Fruit fly (Drosophila melanogaster) whole organism, embryonic: ENCODE results near the gene wrd.
A peak's percentile ranks its signal among the peaks of the same experiment; 100 is the strongest.

Source experiments
- Atf-2 ChIP-seq: fragments of 200-800 bp; sonication (Bioruptor generic); optimal IDR thresholded peaks from 2 replicates; lab custom pipeline; 2016; ENCODE audit warnings: missing biosample characterization, missing genetic modification characterization
- Atf3 ChIP-seq: fragments of 200-800 bp; sonication (Bioruptor generic); optimal IDR thresholded peaks from 3 replicates; lab custom pipeline; 2016; ENCODE audit warnings: missing biosample characterization, missing genetic modification characterization
- BtbVII ChIP-seq: fragments of 200-800 bp; sonication (Bioruptor generic); optimal IDR thresholded peaks from 3 replicates; lab custom pipeline; 2017; ENCODE audit warnings: missing biosample characterization, mild to moderate bottlenecking, missing genetic modification characterization
- CG12659 ChIP-seq: fragments of 200-800 bp; sonication (Bioruptor generic); optimal IDR thresholded peaks from 3 replicates; lab custom pipeline; 2017; ENCODE audit warnings: mild to moderate bottlenecking, missing biosample characterization, missing genetic modification reagents, missing genetic modification characterization
- CG13894 ChIP-seq: fragments of 200-800 bp; sonication (Bioruptor generic); optimal IDR thresholded peaks from 3 replicates; lab custom pipeline; 2018; ENCODE audit warnings: missing biosample characterization, mild to moderate bottlenecking, missing genetic modification characterization, moderate library complexity
- CG15073 ChIP-seq: fragments of 200-800 bp; sonication (Bioruptor generic); optimal IDR thresholded peaks from 2 replicates; lab custom pipeline; 2016; ENCODE audit warnings: missing biosample characterization, missing genetic modification characterization
- CG16779 ChIP-seq: fragments of 200-800 bp; sonication (Bioruptor generic); IDR thresholded peaks from 2 replicates; pipeline ENCODE4 v1.3.6; 2022; ENCODE audit warnings: missing biosample characterization, missing genetic modification characterization
- CG17359 ChIP-seq: fragments of 200-800 bp; sonication (Bioruptor generic); optimal IDR thresholded peaks from 3 replicates; lab custom pipeline; 2018; ENCODE audit warnings: missing biosample characterization, mild to moderate bottlenecking, missing genetic modification characterization, moderate library complexity
- CG18262 ChIP-seq: fragments of 200-800 bp; optimal IDR thresholded peaks from 3 replicates; lab custom pipeline; 2019; ENCODE audit warnings: missing biosample characterization, mild to moderate bottlenecking, missing genetic modification characterization, moderate library complexity
- CG18476 ChIP-seq: fragments of 200-800 bp; sonication (Bioruptor generic); optimal IDR thresholded peaks from 2 replicates; lab custom pipeline; 2016; ENCODE audit warnings: missing biosample characterization, mild to moderate bottlenecking, missing genetic modification characterization
- CG6854 ChIP-seq: fragments of 200-800 bp; sonication (Bioruptor generic); optimal IDR thresholded peaks from 3 replicates; lab custom pipeline; 2017; ENCODE audit warnings: missing biosample characterization, mild to moderate bottlenecking, missing genetic modification characterization
- CG7357 ChIP-seq: fragments of 200-800 bp; sonication (Bioruptor generic); IDR thresholded peaks from 3 replicates; pipeline ENCODE4 v1.3.6; 2022; ENCODE audit warnings: missing biosample characterization, missing genetic modification characterization
- CG8290 ChIP-seq, 3 experiments: fragments of 200-800 bp; sonication (Bioruptor generic); optimal IDR thresholded peaks; 2 replicates each; lab custom pipeline; 2016 to 2019; ENCODE audit warnings: missing biosample characterization in 3 of 3, missing genetic modification characterization in 3 of 3, mild to moderate bottlenecking in 2 of 3, moderate library complexity in 1 of 3
- CG8478 ChIP-seq: fragments of >200 bp; optimal IDR thresholded peaks from 2 replicates; lab custom pipeline; 2018
- CG9797 ChIP-seq: fragments of 200-800 bp; sonication (Bioruptor generic); optimal IDR thresholded peaks from 3 replicates; lab custom pipeline; 2018; ENCODE audit warnings: missing biosample characterization, mild to moderate bottlenecking, missing genetic modification characterization
- CTCF ChIP-seq: fragments of 200-800 bp; sonication (Bioruptor generic); optimal IDR thresholded peaks from 2 replicates; lab custom pipeline; 2017; ENCODE audit warnings: missing biosample characterization, mild to moderate bottlenecking, missing genetic modification characterization, moderate library complexity
- Deaf1 ChIP-seq: fragments of 200-800 bp; optimal IDR thresholded peaks from 3 replicates; lab custom pipeline; 2019; ENCODE audit warnings: missing biosample characterization, mild to moderate bottlenecking, missing genetic modification characterization, moderate library complexity
- Dek ChIP-seq: fragments of 200-800 bp; sonication (Bioruptor generic); optimal IDR thresholded peaks from 3 replicates; lab custom pipeline; 2019; ENCODE audit warnings: missing biosample characterization, mild to moderate bottlenecking, missing genetic modification characterization, moderate library complexity
- Doc2 ChIP-seq: fragments of 200-800 bp; sonication (Bioruptor generic); IDR thresholded peaks from 2 replicates; pipeline ENCODE4 v1.3.6; 2022; ENCODE audit warnings: missing biosample characterization, missing genetic modification characterization
- Dp ChIP-seq: fragments of 200-800 bp; sonication (Bioruptor generic); optimal IDR thresholded peaks from 2 replicates; lab custom pipeline; 2018; ENCODE audit warnings: missing biosample characterization, mild to moderate bottlenecking, missing genetic modification characterization, moderate library complexity
- Gsc ChIP-seq: fragments of 200-800 bp; sonication (Bioruptor generic); IDR thresholded peaks from 2 replicates; pipeline ENCODE4 v1.3.6; 2022; ENCODE audit warnings: missing biosample characterization, missing genetic modification characterization
- Gug ChIP-seq: fragments of 200-800 bp; sonication (Bioruptor generic); IDR thresholded peaks from 4 replicates; pipeline ENCODE4 v1.3.6; 2022; ENCODE audit warnings: missing biosample characterization, missing genetic modification characterization
- Meics ChIP-seq: fragments of 200-800 bp; sonication (Bioruptor generic); optimal IDR thresholded peaks from 2 replicates; lab custom pipeline; 2017; ENCODE audit warnings: missing biosample characterization, mild to moderate bottlenecking, missing genetic modification characterization
- NFAT ChIP-seq: fragments of 200-800 bp; sonication (Bioruptor generic); IDR thresholded peaks from 2 replicates; pipeline ENCODE4 v1.3.6; 2022; ENCODE audit warnings: missing biosample characterization, missing genetic modification characterization
- Rx ChIP-seq: fragments of 200-800 bp; sonication (Bioruptor generic); IDR thresholded peaks from 2 replicates; pipeline ENCODE4 v1.3.6; 2022; ENCODE audit warnings: missing biosample characterization, missing genetic modification characterization
- Side ChIP-seq: fragments of 200-800 bp; sonication (Bioruptor generic); optimal IDR thresholded peaks from 2 replicates; lab custom pipeline; 2016; ENCODE audit warnings: missing biosample characterization, missing genetic modification characterization
- Sry-δ ChIP-seq: fragments of 200-800 bp; sonication (Bioruptor generic); optimal IDR thresholded peaks from 2 replicates; lab custom pipeline; 2016; ENCODE audit warnings: missing biosample characterization, missing genetic modification characterization
- Vsx1 ChIP-seq: fragments of 200-800 bp; sonication (Bioruptor generic); optimal IDR thresholded peaks from 2 replicates; lab custom pipeline; 2017; ENCODE audit warnings: missing biosample characterization, mild to moderate bottlenecking, missing genetic modification characterization, missing genetic modification reagents
- ab ChIP-seq: fragments of 200-800 bp; sonication (Bioruptor generic); optimal IDR thresholded peaks from 2 replicates; lab custom pipeline; 2016; ENCODE audit warnings: missing biosample characterization, missing genetic modification characterization
- abd-A ChIP-seq: fragments of 200-800 bp; sonication (Bioruptor generic); optimal IDR thresholded peaks from 3 replicates; lab custom pipeline; 2019; ENCODE audit warnings: missing biosample characterization, mild to moderate bottlenecking, missing genetic modification characterization, moderate library complexity
- ac ChIP-seq: fragments of 200-800 bp; sonication (Bioruptor generic); optimal IDR thresholded peaks from 3 replicates; lab custom pipeline; 2017; ENCODE audit warnings: missing biosample characterization, mild to moderate bottlenecking, missing genetic modification characterization
- al ChIP-seq: fragments of 200-800 bp; sonication (Bioruptor generic); IDR thresholded peaks from 2 replicates; pipeline ENCODE4 v1.3.6; 2022; ENCODE audit warnings: missing biosample characterization, missing genetic modification characterization
- bsh ChIP-seq, 2 experiments: fragments of 200-800 bp; sonication (Bioruptor generic); optimal IDR thresholded peaks; 2 replicates each; lab custom pipeline; 2017 to 2018; ENCODE audit warnings: mild to moderate bottlenecking in 2 of 2, missing biosample characterization in 2 of 2, missing genetic modification characterization in 2 of 2, moderate library complexity in 1 of 2
- eve ChIP-seq, 2 experiments: fragments of >200 bp; optimal IDR thresholded peaks; 2 replicates each; lab custom pipeline; 2017; ENCODE audit warnings: missing biosample characterization in 2 of 2, missing genetic modification characterization in 2 of 2
- fd64A ChIP-seq: fragments of 200-800 bp; sonication (Bioruptor generic); optimal IDR thresholded peaks from 3 replicates; lab custom pipeline; 2018; ENCODE audit warnings: missing biosample characterization, mild to moderate bottlenecking, missing genetic modification characterization
- fd96Cb ChIP-seq: fragments of 200-800 bp; sonication (Bioruptor generic); optimal IDR thresholded peaks from 2 replicates; lab custom pipeline; 2018; ENCODE audit warnings: missing biosample characterization, mild to moderate bottlenecking, missing genetic modification characterization, moderate library complexity
- gcm ChIP-seq: fragments of 200-800 bp; sonication (Bioruptor generic); optimal IDR thresholded peaks from 2 replicates; lab custom pipeline; 2019; ENCODE audit warnings: missing biosample characterization, mild to moderate bottlenecking, missing genetic modification characterization, moderate library complexity
- gcm2 ChIP-seq: fragments of 200-800 bp; sonication (Bioruptor generic); optimal IDR thresholded peaks from 2 replicates; lab custom pipeline; 2016; ENCODE audit warnings: missing biosample characterization, missing genetic modification characterization
- lbe ChIP-seq: fragments of 200-800 bp; sonication (Bioruptor generic); optimal IDR thresholded peaks from 2 replicates; lab custom pipeline; 2016; ENCODE audit warnings: missing biosample characterization, mild to moderate bottlenecking, missing genetic modification characterization
- lov ChIP-seq, 2 experiments: fragments of 200-800 bp in 1 of 2; fragments of >200 bp in 1 of 2; sonication (Bioruptor generic) in 1 of 2; IDR thresholded peaks in 1 of 2; optimal IDR thresholded peaks in 1 of 2; 2 replicates in 1 of 2; 3 replicates in 1 of 2; pipeline versions ENCODE4 v1.3.6 to Lab custom; 2017 to 2022; ENCODE audit warnings: missing biosample characterization in 1 of 2, missing genetic modification characterization in 1 of 2
- pfk ChIP-seq: fragments of 200-800 bp; sonication (Bioruptor generic); optimal IDR thresholded peaks from 2 replicates; lab custom pipeline; 2018; ENCODE audit warnings: missing biosample characterization, mild to moderate bottlenecking, missing genetic modification characterization, moderate library complexity
- pho ChIP-seq: fragments of 200-800 bp; sonication (Bioruptor generic); optimal IDR thresholded peaks from 2 replicates; lab custom pipeline; 2016; ENCODE audit warnings: missing biosample characterization, missing genetic modification characterization
- psq ChIP-seq: fragments of 200-800 bp; sonication (Bioruptor generic); optimal IDR thresholded peaks from 2 replicates; lab custom pipeline; 2017; ENCODE audit warnings: missing biosample characterization, missing genetic modification characterization
- salm ChIP-seq: fragments of 200-800 bp; sonication (Bioruptor generic); optimal IDR thresholded peaks from 2 replicates; lab custom pipeline; 2018; ENCODE audit warnings: missing biosample characterization, mild to moderate bottlenecking, missing genetic modification characterization
- sens ChIP-seq: fragments of 200-800 bp; sonication (Bioruptor generic); peaks from one replicate; lab custom pipeline; 2016; ENCODE audit warnings: missing biosample characterization, missing genetic modification characterization
- ssp ChIP-seq: fragments of 200-800 bp; sonication (Bioruptor generic); IDR thresholded peaks from 2 replicates; pipeline ENCODE4 v1.3.6; 2022; ENCODE audit warnings: missing biosample characterization, missing genetic modification characterization
- sug ChIP-seq: fragments of 200-800 bp; optimal IDR thresholded peaks from 2 replicates; lab custom pipeline; 2019; ENCODE audit warnings: missing biosample characterization, mild to moderate bottlenecking, missing genetic modification characterization, moderate library complexity
- tna ChIP-seq: fragments of 200-800 bp; sonication (Bioruptor generic); IDR thresholded peaks from 2 replicates; pipeline ENCODE4 v1.3.6; 2022; ENCODE audit warnings: missing biosample characterization, missing genetic modification characterization; ENCODE audit not compliant: partially characterized antibody
- vfl ChIP-seq: fragments of 200-800 bp; sonication (Bioruptor generic); optimal IDR thresholded peaks from 2 replicates; lab custom pipeline; 2016; ENCODE audit warnings: missing biosample characterization, missing genetic modification characterization
- zfh1 ChIP-seq: fragments of 200-800 bp; sonication (Bioruptor generic); IDR thresholded peaks from 3 replicates; pipeline ENCODE4 v1.3.6; 2022; ENCODE audit warnings: missing biosample characterization, missing genetic modification characterization

The wrd gene

DNA sequence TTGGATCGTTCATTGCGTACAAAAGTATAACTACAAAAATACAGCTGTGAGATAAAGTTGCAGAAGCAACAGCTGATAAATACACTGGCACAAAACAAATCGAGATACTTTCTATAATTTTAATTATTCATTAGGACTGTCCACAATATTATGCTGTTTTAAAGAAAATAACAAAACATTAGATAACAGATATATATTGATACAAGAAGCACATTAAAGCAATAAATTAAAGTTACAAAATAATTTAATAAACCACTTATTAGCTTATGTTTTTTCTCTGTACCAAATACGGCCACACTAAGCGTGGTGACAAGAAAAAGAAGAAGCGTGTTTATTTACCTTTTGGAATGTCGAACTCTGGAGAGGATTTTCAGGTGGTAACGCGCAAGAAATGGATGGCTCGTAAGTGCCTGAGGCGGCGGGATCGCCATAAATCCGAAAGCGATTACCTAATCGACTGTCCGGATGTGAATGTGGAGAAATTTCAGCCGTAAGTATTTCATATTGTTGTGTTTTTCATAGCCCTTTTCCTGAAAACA is 52.7 kb downstream of the wrd start, which contains the start of the genes CG7988 and CG7183 (continued):
- TF ChIP-seq Doc2 (GFP tag; lab: Robert Waterston, UW), result peak; percentile 83; the same call in 1 of the 2 replicates
- TF ChIP-seq CG18476, result peak; percentile 96
- peak; percentile 96 for TF ChIP-seq NFAT (GFP tag; lab: Robert Waterston, UW)
- TF ChIP-seq zfh1 (GFP tag; lab: Robert Waterston, UW), result peak; percentile 99
- peak; percentile 99 for TF ChIP-seq CG18262 (tag; lab: Kevin White, UChicago)
- TF ChIP-seq Gsc (GFP tag; lab: Robert Waterston, UW), result peak; percentile 95
- TF ChIP-seq fd96Cb, result peak; percentile 98
- TF ChIP-seq abd-A, result no peak
- no peak for TF ChIP-seq CG8478 (lab: Kevin White, UChicago)
- peak; percentile 22 for TF ChIP-seq Dp (GFP tag; lab: Kevin White, UChicago)
- TF ChIP-seq lbe (GFP tag; lab: Kevin White, UChicago), result peak; percentile 91
- peak; percentile 82 for TF ChIP-seq CG15073
- TF ChIP-seq ssp (GFP tag; lab: Robert Waterston, UW), result peak; percentile 95
- TF ChIP-seq Rx (GFP tag; lab: Robert Waterston, UW), result peak; percentile 93
- TF ChIP-seq CG16779 (GFP tag; lab: Robert Waterston, UW), result peak; percentile 90
- peak; percentile 95 for TF ChIP-seq Meics (GFP tag; lab: Kevin White, UChicago)
- peak; percentile 99 for TF ChIP-seq sens (GFP tag; lab: Kevin White, UChicago)
- peak; percentile 89 for TF ChIP-seq CG9797
- peak; percentile 99 for TF ChIP-seq gcm (GFP tag; lab: Kevin White, UChicago)
- TF ChIP-seq CG6854, result peak; percentile 79
- peak; percentile 98 for TF ChIP-seq al (GFP tag; lab: Robert Waterston, UW)
- peak; percentile 87 for TF ChIP-seq BtbVII (GFP tag; lab: Kevin White, UChicago)
- peak; percentile 98 for TF ChIP-seq CG17359 (tag; lab: Kevin White, UChicago)
- peak; percentile 96 for TF ChIP-seq Vsx1
- peak; percentile 68 for TF ChIP-seq Sry-δ (GFP tag; lab: Kevin White, UChicago)
- TF ChIP-seq pfk, result no peak
- TF ChIP-seq Dek (tag; lab: Kevin White, UChicago), result peak; percentile 98
- peak; percentile 95 for TF ChIP-seq Gug
- peak; percentile 96 for TF ChIP-seq Atf-2
- peak; percentile 95 for TF ChIP-seq Atf3 (GFP tag; lab: Kevin White, UChicago)
- TF ChIP-seq eve (GFP tag; optimal IDR thresholded peaks at IDR 0.05; lab: Kevin White, UChicago), result peak in 1 of 2 experiments; percentile 70
- peak; percentile 96 for TF ChIP-seq sug (tag; lab: Kevin White, UChicago)
- TF ChIP-seq CG12659 (GFP tag; lab: Kevin White, UChicago), result peak; percentile 98
- peak; percentile 92 for TF ChIP-seq psq (GFP tag; lab: Kevin White, UChicago)
- peak; percentile 84 for TF ChIP-seq gcm2 (GFP tag; lab: Kevin White, UChicago)
- peak; percentile 95 for TF ChIP-seq pho
- TF ChIP-seq vfl, result peak; percentile 91
- TF ChIP-seq ac (GFP tag; lab: Kevin White, UChicago), result peak; percentile 79
- peak; percentile 90 for TF ChIP-seq Side (GFP tag; lab: Kevin White, UChicago)
- TF ChIP-seq CTCF (GFP tag; lab: Kevin White, UChicago), result peak; percentile 60
- no peak for TF ChIP-seq tna (GFP tag; lab: Robert Waterston, UW)
- peak; percentile 84 for TF ChIP-seq Deaf1 (tag; lab: Kevin White, UChicago)
- TF ChIP-seq CG7357 (GFP tag; lab: Robert Waterston, UW), result peak; percentile 95
- peak; percentile 95 for TF ChIP-seq CG13894 (tag; lab: Kevin White, UChicago)
- no peak for TF ChIP-seq lov (optimal IDR thresholded peaks at IDR 0.05; lab: Kevin White, UChicago)
- peak; percentile 95 for TF ChIP-seq lov (GFP tag; IDR thresholded peaks at IDR 0.05; lab: Robert Waterston, UW)
- peak; percentile 97 for TF ChIP-seq salm
- peak; percentile 98 for TF ChIP-seq CG8290 (GFP tag; optimal IDR thresholded peaks at IDR 0.05; lab: Kevin White, UChicago)
- peak in 1 of 2 experiments; percentile 83 for TF ChIP-seq CG8290 (tag; optimal IDR thresholded peaks at IDR 0.05; lab: Kevin White, UChicago)
- peak; percentile 62 for TF ChIP-seq ab (GFP tag; lab: Kevin White, UChicago)
- TF ChIP-seq fd64A, result peak; percentile 60
- peak; percentile 81 to 99 for TF ChIP-seq bsh (GFP tag; optimal IDR thresholded peaks at IDR 0.05; lab: Kevin White, UChicago)
